Comparison of ENCODE assay signal across 1 fruit fly cellular context in the genomic region with DNA sequence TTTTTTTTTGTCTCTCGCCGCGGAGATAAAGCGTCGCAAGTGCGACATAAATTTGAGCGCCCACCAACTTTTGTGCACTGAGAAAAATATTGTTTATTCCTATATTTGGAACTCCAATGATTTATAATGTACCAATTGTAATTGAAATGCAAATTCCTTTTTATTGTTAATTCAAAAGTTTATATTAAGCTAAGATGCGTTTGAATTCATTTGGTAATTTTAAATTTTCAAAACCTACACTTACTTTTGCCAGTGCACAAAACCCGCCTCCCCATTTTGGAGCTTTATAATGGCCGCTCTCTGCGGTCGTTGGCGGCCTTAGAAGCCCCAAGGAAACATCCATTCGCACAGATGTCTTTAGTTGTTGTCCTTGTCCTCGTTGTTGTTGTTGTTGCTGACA.
TF ChIP-seq lines count a peak whose summit lies in the region.

No protein-coding gene starts in this region.

TF ChIP-seq in whole organism, embryonic, 481 proteins besides CTCF, POLR2A, EP300 and RAD21 (continued from another document and continues in another):
- peak; percentile 38 for TF ChIP-seq dmrt99B (tag; optimal IDR thresholded peaks at IDR 0.05; lab: Kevin White, UChicago)
- no peak for TF ChIP-seq grn (GFP tag; optimal IDR thresholded peaks at IDR 0.05; lab: Kevin White, UChicago)
- no peak for TF ChIP-seq GATAe (GFP tag; conservative IDR thresholded peaks at IDR 0.05; lab: Robert Waterston, UW)
- TF ChIP-seq vvl (GFP tag; IDR thresholded peaks at IDR 0.05; lab: Robert Waterston, UW), result peak; percentile 45; the same call in 1 of the 2 replicates
- TF ChIP-seq CG31441 (GFP tag; IDR thresholded peaks at IDR 0.05; lab: Robert Waterston, UW), result peak; percentile 45
- TF ChIP-seq CG14667 (GFP tag; IDR thresholded peaks at IDR 0.05; lab: Robert Waterston, UW), result no peak
- TF ChIP-seq Sin3A (optimal IDR thresholded peaks at IDR 0.05; lab: Kevin White, UChicago), result no peak
- peak; percentile 37; the same call in 1 of the 2 replicates for TF ChIP-seq ranshi (GFP tag; IDR thresholded peaks at IDR 0.05; lab: Robert Waterston, UW)
- TF ChIP-seq grau (tag; optimal IDR thresholded peaks at IDR 0.05; lab: Kevin White, UChicago), result peak; percentile 43
- peak; percentile 39 for TF ChIP-seq CG17359 (tag; optimal IDR thresholded peaks at IDR 0.05; lab: Kevin White, UChicago)
- TF ChIP-seq CG30403 (GFP tag; optimal IDR thresholded peaks at IDR 0.05; lab: Kevin White, UChicago), result peak; percentile 43
- no peak for TF ChIP-seq CG6813 (GFP tag; optimal IDR thresholded peaks at IDR 0.05; lab: Kevin White, UChicago)
- TF ChIP-seq p53 (GFP tag; optimal IDR thresholded peaks at IDR 0.05; lab: Kevin White, UChicago), result no peak
- TF ChIP-seq shn (GFP tag; optimal IDR thresholded peaks at IDR 0.05; lab: Kevin White, UChicago), result no peak
- no peak for TF ChIP-seq sr (GFP tag; IDR thresholded peaks at IDR 0.05; lab: Robert Waterston, UW)
- no peak for TF ChIP-seq hkb (optimal IDR thresholded peaks at IDR 0.05; lab: Kevin White, UChicago)
- TF ChIP-seq hkb (GFP tag; IDR thresholded peaks at IDR 0.05; lab: Robert Waterston, UW), result no peak; the same call in 1 of the 2 replicates
- no peak for TF ChIP-seq org-1 (GFP tag; optimal IDR thresholded peaks at IDR 0.05; lab: Kevin White, UChicago)
- no peak for TF ChIP-seq CG6689 (GFP tag; IDR thresholded peaks at IDR 0.05; lab: Robert Waterston, UW)
- TF ChIP-seq fd3F (GFP tag; optimal IDR thresholded peaks at IDR 0.05; lab: Kevin White, UChicago), result no peak
- no peak for TF ChIP-seq wek (GFP tag; optimal IDR thresholded peaks at IDR 0.05; lab: Kevin White, UChicago)
- TF ChIP-seq ab (GFP tag; optimal IDR thresholded peaks at IDR 0.05; lab: Kevin White, UChicago), result no peak
- TF ChIP-seq Side (GFP tag; optimal IDR thresholded peaks at IDR 0.05; lab: Kevin White, UChicago), result no peak
- TF ChIP-seq CG18599 (GFP tag; optimal IDR thresholded peaks at IDR 0.05; lab: Kevin White, UChicago), result peak; percentile 70
- TF ChIP-seq CG18011 (GFP tag; optimal IDR thresholded peaks at IDR 0.05; lab: Kevin White, UChicago), result no peak
- peak; percentile 40 for TF ChIP-seq lilli (GFP tag; optimal IDR thresholded peaks at IDR 0.05; lab: Kevin White, UChicago)
- TF ChIP-seq stc (GFP tag; IDR thresholded peaks at IDR 0.05; lab: Robert Waterston, UW), result no peak
- no peak for TF ChIP-seq CG12769 (tag; optimal IDR thresholded peaks at IDR 0.05; lab: Kevin White, UChicago)
- no peak for TF ChIP-seq CG30431 (GFP tag; optimal IDR thresholded peaks at IDR 0.05; lab: Kevin White, UChicago)
- TF ChIP-seq ssp (GFP tag; IDR thresholded peaks at IDR 0.05; lab: Robert Waterston, UW), result no peak
- TF ChIP-seq ems (GFP tag; optimal IDR thresholded peaks at IDR 0.05; lab: Kevin White, UChicago), result no peak
- TF ChIP-seq CG3407 (GFP tag; optimal IDR thresholded peaks at IDR 0.05; lab: Kevin White, UChicago), result no peak
- TF ChIP-seq phol (tag; optimal IDR thresholded peaks at IDR 0.05; lab: Kevin White, UChicago), result peak; percentile 35
- TF ChIP-seq CG10267 (tag; optimal IDR thresholded peaks at IDR 0.05; lab: Kevin White, UChicago), result no peak
- TF ChIP-seq CG9817 (tag; optimal IDR thresholded peaks at IDR 0.05; lab: Kevin White, UChicago), result peak; percentile 26
- TF ChIP-seq lmd (GFP tag; IDR thresholded peaks at IDR 0.05; lab: Robert Waterston, UW), result peak; percentile 48; the same call in 1 of the 2 replicates
- TF ChIP-seq tio (GFP tag; optimal IDR thresholded peaks at IDR 0.05; lab: Kevin White, UChicago), result no peak
- no peak for TF ChIP-seq slp2 (GFP tag; optimal IDR thresholded peaks at IDR 0.05; lab: Kevin White, UChicago)
- TF ChIP-seq CG2202 (tag; optimal IDR thresholded peaks at IDR 0.05; lab: Kevin White, UChicago), result no peak
- TF ChIP-seq HHEX (GFP tag; optimal IDR thresholded peaks at IDR 0.05; lab: Kevin White, UChicago), result peak; percentile 27
- TF ChIP-seq CG17361 (GFP tag; IDR thresholded peaks at IDR 0.05; lab: Robert Waterston, UW), result no peak
- TF ChIP-seq tap (tag; optimal IDR thresholded peaks at IDR 0.05; lab: Kevin White, UChicago), result peak; percentile 27
- TF ChIP-seq CG13296 (GFP tag; optimal IDR thresholded peaks at IDR 0.05; lab: Kevin White, UChicago), result peak; percentile 38
- TF ChIP-seq CG17912 (GFP tag; optimal IDR thresholded peaks at IDR 0.05; lab: Kevin White, UChicago), result no peak
- TF ChIP-seq hb (GFP tag; IDR thresholded peaks at IDR 0.05; lab: Robert Waterston, UW; ENCODE audit: partially characterized antibody), result no peak
- no peak for TF ChIP-seq croc (GFP tag; conservative IDR thresholded peaks at IDR 0.05; lab: Robert Waterston, UW)
- no peak for TF ChIP-seq Asciz (GFP tag; optimal IDR thresholded peaks at IDR 0.05; lab: Kevin White, UChicago)
- TF ChIP-seq CG15011 (GFP tag; optimal IDR thresholded peaks at IDR 0.05; lab: Kevin White, UChicago), result peak; percentile 19
- no peak for TF ChIP-seq rib (GFP tag; IDR thresholded peaks at IDR 0.05; lab: Robert Waterston, UW)
- TF ChIP-seq CG15514 (GFP tag; optimal IDR thresholded peaks at IDR 0.05; lab: Kevin White, UChicago), result peak; percentile 21
- TF ChIP-seq Dek (tag; optimal IDR thresholded peaks at IDR 0.05; lab: Kevin White, UChicago), result no peak
- peak; percentile 54 for TF ChIP-seq Sox102F (GFP tag; optimal IDR thresholded peaks at IDR 0.05; lab: Kevin White, UChicago)
- no peak for TF ChIP-seq CG11696 (GFP tag; IDR thresholded peaks at IDR 0.05; lab: Robert Waterston, UW)
- no peak for TF ChIP-seq E2f2 (GFP tag; IDR thresholded peaks at IDR 0.05; lab: Robert Waterston, UW)
- TF ChIP-seq insv (GFP tag; optimal IDR thresholded peaks at IDR 0.05; lab: Kevin White, UChicago), result no peak
- peak; percentile 28; the same call in 1 of the 2 replicates for TF ChIP-seq sob (GFP tag; IDR thresholded peaks at IDR 0.05; lab: Robert Waterston, UW)
- TF ChIP-seq CG11247 (GFP tag; IDR thresholded peaks at IDR 0.05; lab: Robert Waterston, UW), result no peak
- TF ChIP-seq CG11504 (tag; optimal IDR thresholded peaks at IDR 0.05; lab: Kevin White, UChicago), result peak; percentile 67
- TF ChIP-seq PHDP (tag; optimal IDR thresholded peaks at IDR 0.05; lab: Kevin White, UChicago), result peak; percentile 45
- no peak for TF ChIP-seq amos (GFP tag; IDR thresholded peaks at IDR 0.05; lab: Robert Waterston, UW; ENCODE audit: partially characterized antibody)
- peak in 1 of 2 experiments; percentile 25 for TF ChIP-seq chif (GFP tag; optimal IDR thresholded peaks at IDR 0.05; lab: Kevin White, UChicago)
- no peak for TF ChIP-seq HLHmδ (GFP tag; optimal IDR thresholded peaks at IDR 0.05; lab: Kevin White, UChicago)
- TF ChIP-seq CG7839 (tag; optimal IDR thresholded peaks at IDR 0.05; lab: Kevin White, UChicago), result peak; percentile 32
- no peak for TF ChIP-seq Hr3 (GFP tag; optimal IDR thresholded peaks at IDR 0.05; lab: Kevin White, UChicago)
- peak; percentile 45 for TF ChIP-seq unpg (GFP tag; optimal IDR thresholded peaks at IDR 0.05; lab: Kevin White, UChicago)
- TF ChIP-seq CG14441 (GFP tag; IDR thresholded peaks at IDR 0.05; lab: Robert Waterston, UW), result peak; percentile 8; the same call in 1 of the 2 replicates
- TF ChIP-seq Ada2b (GFP tag; IDR thresholded peaks at IDR 0.05; lab: Robert Waterston, UW), result peak; percentile 21; the same call in 1 of the 2 replicates
- TF ChIP-seq fd96Cb (tag; optimal IDR thresholded peaks at IDR 0.05; lab: Kevin White, UChicago), result peak; percentile 11
- peak; percentile 56; the same call in 1 of the 2 replicates for TF ChIP-seq Ptx1 (GFP tag; IDR thresholded peaks at IDR 0.05; lab: Robert Waterston, UW)
- TF ChIP-seq lab (GFP tag; optimal IDR thresholded peaks at IDR 0.05; lab: Kevin White, UChicago), result peak; percentile 69
- TF ChIP-seq gro (GFP tag; optimal IDR thresholded peaks at IDR 0.05; lab: Kevin White, UChicago), result no peak
- peak; percentile 48 for TF ChIP-seq Rfx (GFP tag; IDR thresholded peaks at IDR 0.05; lab: Robert Waterston, UW)
- TF ChIP-seq Max (GFP tag; optimal IDR thresholded peaks at IDR 0.05; lab: Kevin White, UChicago), result no peak
- no peak for TF ChIP-seq ham (GFP tag; IDR thresholded peaks at IDR 0.05; lab: Robert Waterston, UW)
- peak; percentile 7 for TF ChIP-seq CG10209 (GFP tag; optimal IDR thresholded peaks at IDR 0.05; lab: Kevin White, UChicago)
- no peak for TF ChIP-seq BtbVII (GFP tag; optimal IDR thresholded peaks at IDR 0.05; lab: Kevin White, UChicago)
- TF ChIP-seq Ets65A (GFP tag; lab: Kevin White, UChicago), result peak; percentile 77
- TF ChIP-seq CG12391 (tag; optimal IDR thresholded peaks at IDR 0.05; lab: Kevin White, UChicago), result peak; percentile 28
- TF ChIP-seq sisA (GFP tag; IDR thresholded peaks at IDR 0.05; lab: Robert Waterston, UW), result 0 out of 2 replicates have a peak, but pooled peaks have one; percentile 18
- peak; percentile 1 for TF ChIP-seq Sox100B (GFP tag; optimal IDR thresholded peaks at IDR 0.05; lab: Kevin White, UChicago)
- no peak for TF ChIP-seq Bgb (GFP tag; IDR thresholded peaks at IDR 0.05; lab: Robert Waterston, UW; ENCODE audit: partially characterized antibody)
- peak; percentile 60 for TF ChIP-seq CG2678 (tag; optimal IDR thresholded peaks at IDR 0.05; lab: Kevin White, UChicago)
- peak; percentile 12 for TF ChIP-seq bcd (GFP tag; optimal IDR thresholded peaks at IDR 0.05; lab: Kevin White, UChicago)
- no peak for TF ChIP-seq CG11723 (GFP tag; optimal IDR thresholded peaks at IDR 0.05; lab: Kevin White, UChicago)
- TF ChIP-seq Deaf1 (tag; optimal IDR thresholded peaks at IDR 0.05; lab: Kevin White, UChicago), result peak; percentile 5
- no peak for TF ChIP-seq pzg (GFP tag; optimal IDR thresholded peaks at IDR 0.05; lab: Kevin White, UChicago)
- TF ChIP-seq CG3838 (GFP tag; optimal IDR thresholded peaks at IDR 0.05; lab: Kevin White, UChicago), result no peak
- no peak for TF ChIP-seq kni (GFP tag; optimal IDR thresholded peaks at IDR 0.05; lab: Kevin White, UChicago)
- TF ChIP-seq gcm2 (GFP tag; optimal IDR thresholded peaks at IDR 0.05; lab: Kevin White, UChicago), result no peak
- TF ChIP-seq Awh (GFP tag; IDR thresholded peaks at IDR 0.05; lab: Robert Waterston, UW), result no peak
- TF ChIP-seq sens-2 (GFP tag; IDR thresholded peaks at IDR 0.05; lab: Robert Waterston, UW), result no peak
- no peak for TF ChIP-seq Lim3 (GFP tag; IDR thresholded peaks at IDR 0.05; lab: Robert Waterston, UW)
- no peak for TF ChIP-seq Opbp (GFP tag; IDR thresholded peaks at IDR 0.05; lab: Robert Waterston, UW; ENCODE audit: partially characterized antibody)
- TF ChIP-seq CrebB (tag; optimal IDR thresholded peaks at IDR 0.05; lab: Kevin White, UChicago), result no peak
- 0 out of 2 replicates have a peak, but pooled peaks have one; percentile 4 for TF ChIP-seq wdn (GFP tag; IDR thresholded peaks at IDR 0.05; lab: Robert Waterston, UW)
- peak; percentile 24; the same call in 1 of the 2 replicates for TF ChIP-seq CG32532 (GFP tag; IDR thresholded peaks at IDR 0.05; lab: Robert Waterston, UW)
- peak; percentile 21 for TF ChIP-seq scrt (GFP tag; optimal IDR thresholded peaks at IDR 0.05; lab: Kevin White, UChicago)
- no peak for TF ChIP-seq disco-r (GFP tag; optimal IDR thresholded peaks at IDR 0.05; lab: Kevin White, UChicago)
- TF ChIP-seq jing (GFP tag; optimal IDR thresholded peaks at IDR 0.05; lab: Kevin White, UChicago), result no peak
- peak; percentile 60 for TF ChIP-seq gem (tag; optimal IDR thresholded peaks at IDR 0.05; lab: Kevin White, UChicago)
- TF ChIP-seq CG2712 (tag; optimal IDR thresholded peaks at IDR 0.05; lab: Kevin White, UChicago), result no peak
- TF ChIP-seq slbo (GFP tag; IDR thresholded peaks at IDR 0.05; lab: Robert Waterston, UW), result peak; percentile 46
- TF ChIP-seq mld (GFP tag; IDR thresholded peaks at IDR 0.05; lab: Robert Waterston, UW; ENCODE audit: partially characterized antibody), result no peak
- TF ChIP-seq CG9437 (GFP tag; optimal IDR thresholded peaks at IDR 0.05; lab: Kevin White, UChicago), result peak; percentile 22
- TF ChIP-seq Hey (tag; optimal IDR thresholded peaks at IDR 0.05; lab: Kevin White, UChicago), result no peak
- TF ChIP-seq C15 (GFP tag; IDR thresholded peaks at IDR 0.05; lab: Robert Waterston, UW), result no peak
- no peak for TF ChIP-seq jigr1 (GFP tag; IDR thresholded peaks at IDR 0.05; lab: Robert Waterston, UW)
- TF ChIP-seq onecut (GFP tag; IDR thresholded peaks at IDR 0.05; lab: Robert Waterston, UW), result 0 out of 2 replicates have a peak, but pooled peaks have one; percentile 15
- peak; percentile 83 for TF ChIP-seq Med (GFP tag; lab: Kevin White, UChicago)
- peak; percentile 23 for TF ChIP-seq CG8924 (tag; optimal IDR thresholded peaks at IDR 0.05; lab: Kevin White, UChicago)
- TF ChIP-seq seq (GFP tag; IDR thresholded peaks at IDR 0.05; lab: Robert Waterston, UW), result no peak
- TF ChIP-seq Hmr (GFP tag; optimal IDR thresholded peaks at IDR 0.05; lab: Kevin White, UChicago), result peak; percentile 52
- peak; percentile 39 for TF ChIP-seq CoRest (tag; optimal IDR thresholded peaks at IDR 0.05; lab: Kevin White, UChicago)
- TF ChIP-seq CG34376 (GFP tag; optimal IDR thresholded peaks at IDR 0.05; lab: Kevin White, UChicago), result no peak
- no peak for TF ChIP-seq mam (GFP tag; optimal IDR thresholded peaks at IDR 0.05; lab: Kevin White, UChicago)
- 0 out of 2 replicates have a peak, but pooled peaks have one; percentile 6 for TF ChIP-seq CG9215 (GFP tag; IDR thresholded peaks at IDR 0.05; lab: Robert Waterston, UW)
- TF ChIP-seq pum (GFP tag; optimal IDR thresholded peaks at IDR 0.05; lab: Kevin White, UChicago), result peak; percentile 5
- TF ChIP-seq CG8281 (tag; optimal IDR thresholded peaks at IDR 0.05; lab: Kevin White, UChicago), result no peak
- no peak for TF ChIP-seq CG31365 (tag; optimal IDR thresholded peaks at IDR 0.05; lab: Kevin White, UChicago)
- TF ChIP-seq HLH4C (GFP tag; IDR thresholded peaks at IDR 0.05; lab: Robert Waterston, UW; ENCODE audit: partially characterized antibody), result no peak
- TF ChIP-seq CG4730 (GFP tag; IDR thresholded peaks at IDR 0.05; lab: Robert Waterston, UW), result 0 out of 2 replicates have a peak, but pooled peaks have one; percentile 11
- TF ChIP-seq CG16815 (GFP tag; optimal IDR thresholded peaks at IDR 0.05; lab: Kevin White, UChicago), result no peak
- TF ChIP-seq dpn (GFP tag; optimal IDR thresholded peaks at IDR 0.05; lab: Kevin White, UChicago), result peak in 1 of 2 experiments; percentile 8
- peak; percentile 46 for TF ChIP-seq CG7556 (GFP tag; optimal IDR thresholded peaks at IDR 0.05; lab: Kevin White, UChicago)
- no peak for TF ChIP-seq Neu2 (GFP tag; optimal IDR thresholded peaks at IDR 0.05; lab: Kevin White, UChicago; ENCODE audit: borderline replicate concordance)
- no peak for TF ChIP-seq CG5180 (GFP tag; optimal IDR thresholded peaks at IDR 0.05; lab: Kevin White, UChicago)
- TF ChIP-seq Trl (optimal IDR thresholded peaks at IDR 0.05; lab: Kevin White, UChicago), result no peak
- TF ChIP-seq Trl (GFP tag; optimal IDR thresholded peaks at IDR 0.05; lab: Kevin White, UChicago), result no peak
- TF ChIP-seq CG12744 (GFP tag; optimal IDR thresholded peaks at IDR 0.05; lab: Kevin White, UChicago), result no peak
